Worm (Caenorhabditis elegans) whole organism, young adult: Measurements from ENCODE around the gene atl-1.

ENCODE experiments used
- F49E8.2 ChIP-seq: sonication (generic microtip); optimal IDR thresholded peaks from 3 replicates; lab custom pipeline; 2017; ENCODE audit warnings: missing genetic modification characterization, mild to moderate bottlenecking, missing compliant biosample characterization, antibody characterized with exemption, moderate library complexity; ENCODE audit not compliant: insufficient read depth
- K12H6.12 ChIP-seq: fragments of 200-800 bp; sonication (Bioruptor generic); optimal IDR thresholded peaks from 2 replicates; lab custom pipeline; 2018; ENCODE audit warnings: mild to moderate bottlenecking, missing genetic modification characterization, missing compliant biosample characterization
- attf-6 ChIP-seq: fragments of 200-800 bp; sonication (Bioruptor generic); IDR thresholded peaks from 2 replicates; pipeline ENCODE4 v1.3.6; 2022; ENCODE audit warnings: missing genetic modification reagents, missing genetic modification characterization, missing compliant biosample characterization
- ccch-3 ChIP-seq: fragments of 200-800 bp; sonication (Bioruptor generic); optimal IDR thresholded peaks from 2 replicates; lab custom pipeline; 2018; ENCODE audit warnings: mild to moderate bottlenecking, missing genetic modification characterization, missing compliant biosample characterization
- hsf-1 ChIP-seq: fragments of 200-800 bp; sonication (Bioruptor generic); IDR thresholded peaks from 2 replicates; pipeline ENCODE4 v1.3.6; 2022; ENCODE audit warnings: missing genetic modification reagents, missing genetic modification characterization, missing compliant biosample characterization
- lag-1 ChIP-seq: fragments of 200-800 bp; sonication (Bioruptor generic); IDR thresholded peaks from 2 replicates; pipeline ENCODE4 v1.3.6; 2022; ENCODE audit warnings: missing genetic modification reagents, missing genetic modification characterization, missing compliant biosample characterization
- mcd-1 ChIP-seq: fragments of 200-800 bp; sonication (Bioruptor generic); IDR thresholded peaks from 2 replicates; pipeline ENCODE4 v1.3.6; 2022; ENCODE audit warnings: missing genetic modification reagents, missing genetic modification characterization, missing compliant biosample characterization
- rcor-1 ChIP-seq: fragments of 200-800 bp; sonication (Bioruptor generic); IDR thresholded peaks from 2 replicates; pipeline ENCODE4 v1.3.6; 2022; ENCODE audit warnings: missing genetic modification reagents, missing genetic modification characterization, missing compliant biosample characterization
- unc-62 ChIP-seq: fragments of 150-350 bp; optimal IDR thresholded peaks from 2 replicates; lab custom pipeline; 2014; ENCODE audit warnings: missing biosample characterization, missing genetic modification reagents, missing genetic modification characterization
- ztf-22 ChIP-seq: fragments of 200-800 bp; sonication (Bioruptor generic); optimal IDR thresholded peaks from 2 replicates; lab custom pipeline; 2018; ENCODE audit warnings: mild to moderate bottlenecking, missing genetic modification characterization, moderate library complexity, missing compliant biosample characterization

ce11 chrV:9619850-9620249, 25.5 kb downstream of the atl-1 start, which contains the start of gene idpc-6:
- TF ChIP-seq attf-6 (GFP tag; lab: Robert Waterston, UW), result no peak
- no peak for TF ChIP-seq unc-62 (GFP tag; lab: Kevin White, UChicago)
- TF ChIP-seq ccch-3 (GFP tag; lab: Kevin White, UChicago), result no peak
- no peak for TF ChIP-seq mcd-1
- no peak for TF ChIP-seq K12H6.12 (tag; lab: Kevin White, UChicago)
- no peak for TF ChIP-seq ztf-22
- TF ChIP-seq hsf-1 (GFP tag; lab: Robert Waterston, UW), result no peak
- TF ChIP-seq F49E8.2, result no peak
- TF ChIP-seq rcor-1, result no peak
- TF ChIP-seq lag-1, result no peak
